Worm (Caenorhabditis elegans) whole organism, L4/young adult: ENCODE results near the gene unc-18.

Experiments
- W03F9.2 ChIP-seq: fragments of 150-350 bp; optimal IDR thresholded peaks from 2 replicates; lab custom pipeline; 2014; ENCODE audit warnings: missing biosample characterization, missing genetic modification characterization
- him-1 ChIP-seq: sonication (generic microtip); optimal IDR thresholded peaks from 2 replicates; lab custom pipeline; 2016; ENCODE audit warnings: missing genotype, missing genetic modification reagents, missing genetic modification characterization, missing compliant biosample characterization

- no peak for TF ChIP-seq W03F9.2 (tag; lab: Kevin White, UChicago)
- no peak for TF ChIP-seq him-1 (tag; lab: Kevin White, UChicago)
These were observed 27.2 kb upstream of the unc-18 start for ce11 chrX:7655469-7656003.
